Worm (Caenorhabditis elegans) whole organism, L4/young adult: ENCODE results near the gene nnt-1.

Source experiments
- dao-5 ChIP-seq: sonication (generic microtip); optimal IDR thresholded peaks from 2 replicates; lab custom pipeline; 2016; ENCODE audit warnings: missing genotype, missing genetic modification characterization, moderate library complexity, missing compliant biosample characterization
- him-1 ChIP-seq: sonication (generic microtip); optimal IDR thresholded peaks from 2 replicates; lab custom pipeline; 2016; ENCODE audit warnings: missing genotype, missing genetic modification reagents, missing genetic modification characterization, missing compliant biosample characterization

ce11 chrX:6159562-6159961 lies 37.5 kb downstream of the nnt-1 start:
- TF ChIP-seq dao-5 (tag; lab: Kevin White, UChicago), result no peak
- TF ChIP-seq him-1 (tag; lab: Kevin White, UChicago), result no peak
